Fruit fly (Drosophila melanogaster) whole organism, prepupa: ENCODE results near the gene Nt5a.

Experiments used
- Blimp-1 ChIP-seq: fragments of 200-800 bp; sonication (Bioruptor generic); optimal IDR thresholded peaks from 3 replicates; lab custom pipeline; 2017; ENCODE audit warnings: missing biosample characterization, missing genetic modification characterization, mild to moderate bottlenecking, moderate library complexity, missing genetic modification reagents
- CG10631 ChIP-seq: fragments of 200-800 bp; sonication (Bioruptor generic); optimal IDR thresholded peaks from 2 replicates; lab custom pipeline; 2016; ENCODE audit warnings: missing biosample characterization, missing genetic modification characterization
- CG10669 ChIP-seq: fragments of 200-800 bp; sonication (Bioruptor generic); optimal IDR thresholded peaks from 3 replicates; lab custom pipeline; 2018; ENCODE audit warnings: missing biosample characterization, mild to moderate bottlenecking, missing genetic modification characterization, moderate library complexity
- CG11294 ChIP-seq: fragments of 200-800 bp; sonication (Bioruptor generic); IDR thresholded peaks from 2 replicates; pipeline ENCODE4 v1.3.6; 2022; ENCODE audit warnings: missing biosample characterization, missing genetic modification characterization
- CG11762 ChIP-seq: fragments of 200-800 bp; sonication (Bioruptor generic); optimal IDR thresholded peaks from 3 replicates; lab custom pipeline; 2016; ENCODE audit warnings: missing biosample characterization, missing genetic modification characterization; ENCODE audit not compliant: insufficient read depth
- CG15336 ChIP-seq: fragments of 200-800 bp; sonication (Bioruptor generic); IDR thresholded peaks from 2 replicates; pipeline ENCODE4 v1.3.6; 2022; ENCODE audit warnings: missing biosample characterization, missing genetic modification characterization
- CG1621 ChIP-seq: fragments of 200-800 bp; sonication (Bioruptor generic); optimal IDR thresholded peaks from 3 replicates; lab custom pipeline; 2018; ENCODE audit warnings: missing biosample characterization, mild to moderate bottlenecking, missing genetic modification characterization
- CG16779 ChIP-seq: fragments of 200-800 bp; sonication (Bioruptor generic); optimal IDR thresholded peaks from 3 replicates; lab custom pipeline; 2017; ENCODE audit warnings: missing biosample characterization, mild to moderate bottlenecking, missing genetic modification characterization
- CG3032 ChIP-seq: fragments of 200-800 bp; optimal IDR thresholded peaks from 2 replicates; lab custom pipeline; 2019; ENCODE audit warnings: missing biosample characterization, mild to moderate bottlenecking, missing genetic modification characterization, moderate library complexity
- CG31627 ChIP-seq: fragments of 200-800 bp; sonication (Bioruptor generic); optimal IDR thresholded peaks from 3 replicates; lab custom pipeline; 2016; ENCODE audit warnings: missing biosample characterization, missing genetic modification characterization
- CG32006 ChIP-seq: fragments of 200-800 bp; sonication (Bioruptor generic); optimal IDR thresholded peaks from 3 replicates; lab custom pipeline; 2017; ENCODE audit warnings: missing biosample characterization, mild to moderate bottlenecking, missing genetic modification characterization
- CG34406 ChIP-seq: fragments of 200-800 bp; sonication (Bioruptor generic); optimal IDR thresholded peaks from 3 replicates; lab custom pipeline; 2016; ENCODE audit warnings: missing biosample characterization, missing genetic modification characterization
- CG4318 ChIP-seq: fragments of 200-800 bp; sonication (Bioruptor generic); optimal IDR thresholded peaks from 3 replicates; lab custom pipeline; 2017; ENCODE audit warnings: missing biosample characterization, mild to moderate bottlenecking, missing genetic modification characterization
- CG6163 ChIP-seq: fragments of 200-800 bp; sonication (Bioruptor generic); IDR thresholded peaks from 3 replicates; pipeline ENCODE4 v1.3.6; 2022; ENCODE audit warnings: missing biosample characterization, missing genetic modification characterization
- CG6792 ChIP-seq: fragments of 200-800 bp; sonication (Bioruptor generic); optimal IDR thresholded peaks from 3 replicates; lab custom pipeline; 2016; ENCODE audit warnings: missing biosample characterization, missing genetic modification characterization
- CG6854 ChIP-seq: fragments of 200-800 bp; sonication (Bioruptor generic); optimal IDR thresholded peaks from 2 replicates; lab custom pipeline; 2017; ENCODE audit warnings: missing biosample characterization, mild to moderate bottlenecking, missing genetic modification characterization
- CG7368 ChIP-seq: fragments of 200-800 bp; sonication (Bioruptor generic); optimal IDR thresholded peaks from 3 replicates; lab custom pipeline; 2016; ENCODE audit warnings: missing biosample characterization, missing genetic modification characterization
- CG8119 ChIP-seq: fragments of 200-800 bp; sonication (Bioruptor generic); IDR thresholded peaks from 3 replicates; pipeline ENCODE4 v1.3.6; 2022; ENCODE audit warnings: missing biosample characterization, missing genetic modification characterization
- CG8319 ChIP-seq: fragments of 200-800 bp; sonication (Bioruptor generic); optimal IDR thresholded peaks from 3 replicates; lab custom pipeline; 2016; ENCODE audit warnings: missing biosample characterization, missing genetic modification characterization
- CG8632 ChIP-seq: fragments of 200-800 bp; sonication (Bioruptor generic); optimal IDR thresholded peaks from 3 replicates; lab custom pipeline; 2016; ENCODE audit warnings: missing biosample characterization, missing genetic modification characterization
- Eip75B ChIP-seq: fragments of 200-800 bp; sonication (Bioruptor generic); optimal IDR thresholded peaks from 3 replicates; lab custom pipeline; 2016; ENCODE audit warnings: missing biosample characterization, missing genetic modification characterization
- Eip78C ChIP-seq: fragments of 200-800 bp; sonication (Bioruptor generic); peaks from one replicate; lab custom pipeline; 2016; ENCODE audit warnings: missing biosample characterization, missing genetic modification characterization
- Eip93F ChIP-seq: fragments of 200-800 bp; sonication (Bioruptor generic); optimal IDR thresholded peaks from 2 replicates; lab custom pipeline; 2016; ENCODE audit warnings: missing biosample characterization, mild to moderate bottlenecking, missing genetic modification characterization
- Ets21C ChIP-seq: fragments of 200-800 bp; sonication (Bioruptor generic); optimal IDR thresholded peaks from 3 replicates; lab custom pipeline; 2016; ENCODE audit warnings: missing biosample characterization, missing genetic modification characterization
- Gug ChIP-seq: fragments of 200-800 bp; sonication (Bioruptor generic); IDR thresholded peaks from 2 replicates; pipeline ENCODE4 v1.3.6; 2022; ENCODE audit warnings: missing biosample characterization, missing genetic modification characterization
- Hr39 ChIP-seq: fragments of 200-800 bp; sonication (Bioruptor generic); optimal IDR thresholded peaks from 2 replicates; lab custom pipeline; 2016; ENCODE audit warnings: missing biosample characterization, missing genetic modification characterization
- Hr4 ChIP-seq: fragments of 200-800 bp; sonication (Bioruptor generic); optimal IDR thresholded peaks from 3 replicates; lab custom pipeline; 2016; ENCODE audit warnings: missing biosample characterization, missing genetic modification characterization
- Lpt ChIP-seq: fragments of 200-800 bp; sonication (Bioruptor generic); optimal IDR thresholded peaks from 3 replicates; lab custom pipeline; 2016; ENCODE audit warnings: missing biosample characterization, missing genetic modification characterization
- Met ChIP-seq: fragments of 200-800 bp; sonication (Bioruptor generic); optimal IDR thresholded peaks from 3 replicates; lab custom pipeline; 2016; ENCODE audit warnings: missing biosample characterization, missing genetic modification characterization
- Smox ChIP-seq: fragments of 200-800 bp; sonication (Bioruptor generic); optimal IDR thresholded peaks from 3 replicates; lab custom pipeline; 2016; ENCODE audit warnings: missing biosample characterization, missing genetic modification characterization
- Sox14 ChIP-seq: fragments of 200-800 bp; sonication (Bioruptor generic); optimal IDR thresholded peaks from 3 replicates; lab custom pipeline; 2016; ENCODE audit warnings: missing biosample characterization, missing genetic modification characterization
- achi ChIP-seq: fragments of 200-800 bp; sonication (Bioruptor generic); optimal IDR thresholded peaks from 3 replicates; lab custom pipeline; 2016; ENCODE audit warnings: missing biosample characterization, missing genetic modification characterization
- dsx ChIP-seq: fragments of 200-800 bp; optimal IDR thresholded peaks from 3 replicates; lab custom pipeline; 2019; ENCODE audit warnings: missing biosample characterization, mild to moderate bottlenecking, missing genetic modification characterization, moderate library complexity; ENCODE audit not compliant: poor library complexity, severe bottlenecking
- eg ChIP-seq: fragments of 200-800 bp; sonication (Bioruptor generic); IDR thresholded peaks from 3 replicates; pipeline ENCODE4 v1.3.6; 2022; ENCODE audit warnings: missing biosample characterization, missing genetic modification characterization
- fd59A ChIP-seq: fragments of 200-800 bp; sonication (Bioruptor generic); optimal IDR thresholded peaks from 2 replicates; lab custom pipeline; 2017; ENCODE audit warnings: missing biosample characterization, mild to moderate bottlenecking, missing genetic modification characterization, missing genetic modification reagents
- fd85E ChIP-seq: fragments of 200-800 bp; sonication (Bioruptor generic); optimal IDR thresholded peaks from 3 replicates; lab custom pipeline; 2016; ENCODE audit warnings: missing biosample characterization, missing genetic modification characterization
- fkh ChIP-seq: fragments of 200-800 bp; sonication (Bioruptor generic); optimal IDR thresholded peaks from 3 replicates; lab custom pipeline; 2017; ENCODE audit warnings: missing biosample characterization, mild to moderate bottlenecking, missing genetic modification characterization, moderate library complexity
- lz ChIP-seq: fragments of 200-800 bp; sonication (Bioruptor generic); optimal IDR thresholded peaks from 3 replicates; lab custom pipeline; 2016; ENCODE audit warnings: missing biosample characterization, missing genetic modification characterization
- net ChIP-seq: fragments of 200-800 bp; sonication (Bioruptor generic); optimal IDR thresholded peaks from 3 replicates; lab custom pipeline; 2016; ENCODE audit warnings: missing biosample characterization, missing genetic modification characterization
- pdm3 ChIP-seq: fragments of 200-800 bp; sonication (Bioruptor generic); optimal IDR thresholded peaks from 3 replicates; lab custom pipeline; 2016; ENCODE audit warnings: missing biosample characterization, missing genetic modification characterization
- salr ChIP-seq, 2 experiments: fragments of 200-800 bp; sonication (Bioruptor generic); optimal IDR thresholded peaks; 3 replicates each; lab custom pipeline; 2016 to 2018; ENCODE audit warnings: missing biosample characterization in 2 of 2, missing genetic modification characterization in 2 of 2, mild to moderate bottlenecking in 1 of 2
- spab ChIP-seq: fragments of 200-800 bp; sonication (Bioruptor generic); optimal IDR thresholded peaks from 2 replicates; lab custom pipeline; 2017; ENCODE audit warnings: missing biosample characterization, mild to moderate bottlenecking, missing genetic modification characterization, missing genetic modification reagents
- ss ChIP-seq, 2 experiments: fragments of 200-800 bp; sonication (Bioruptor generic); optimal IDR thresholded peaks; 2 replicates in 1 of 2; 3 replicates in 1 of 2; lab custom pipeline; 2017 to 2018; ENCODE audit warnings: mild to moderate bottlenecking in 2 of 2, missing biosample characterization in 2 of 2, missing genetic modification characterization in 2 of 2, moderate library complexity in 1 of 2
- svp ChIP-seq: fragments of 200-800 bp; sonication (Bioruptor generic); peaks from one replicate; lab custom pipeline; 2016; ENCODE audit warnings: missing biosample characterization, missing genetic modification characterization
- vri ChIP-seq: fragments of 200-800 bp; sonication (Bioruptor generic); optimal IDR thresholded peaks from 3 replicates; lab custom pipeline; 2016; ENCODE audit warnings: missing biosample characterization, mild to moderate bottlenecking, missing genetic modification characterization

Nt5a gene

dm6 chr3L:1348248-1348647 is 41.0 kb upstream of the Nt5a start (continued):
- peak; percentile 69 for TF ChIP-seq CG8319 (GFP tag; lab: Kevin White, UChicago)
- peak; percentile 68 for TF ChIP-seq CG10669 (GFP tag; lab: Kevin White, UChicago)
- peak; percentile 63 for TF ChIP-seq CG11294 (GFP tag; lab: Robert Waterston, UW)
- peak in 1 of 2 experiments; percentile 74 for TF ChIP-seq salr (GFP tag; optimal IDR thresholded peaks at IDR 0.05; lab: Kevin White, UChicago)
- TF ChIP-seq lz (GFP tag; lab: Kevin White, UChicago) = peak; percentile 78
- TF ChIP-seq pdm3 (GFP tag; lab: Kevin White, UChicago) = peak; percentile 85
- peak; percentile 87 for TF ChIP-seq CG15336 (GFP tag; lab: Robert Waterston, UW)
- peak; percentile 71 for TF ChIP-seq CG10631 (GFP tag; lab: Kevin White, UChicago)
- TF ChIP-seq Sox14 (GFP tag; lab: Kevin White, UChicago) = peak; percentile 84
- TF ChIP-seq CG7368 = peak; percentile 58
- peak; percentile 73 for TF ChIP-seq fd59A (GFP tag; lab: Kevin White, UChicago)
- peak; percentile 67 for TF ChIP-seq CG8632 (GFP tag; lab: Kevin White, UChicago)
- TF ChIP-seq net (GFP tag; lab: Kevin White, UChicago) = no peak
- no peak for TF ChIP-seq Blimp-1
- TF ChIP-seq CG32006 = peak; percentile 88

dm6 chr3L:1346956-1347587 is 39.9 kb upstream of the Nt5a start:
- TF ChIP-seq Eip78C (GFP tag; lab: Kevin White, UChicago) (peak; percentile 55), svp (GFP tag; lab: Kevin White, UChicago) (peak; percentile 90), Lpt (no peak)

DNA sequence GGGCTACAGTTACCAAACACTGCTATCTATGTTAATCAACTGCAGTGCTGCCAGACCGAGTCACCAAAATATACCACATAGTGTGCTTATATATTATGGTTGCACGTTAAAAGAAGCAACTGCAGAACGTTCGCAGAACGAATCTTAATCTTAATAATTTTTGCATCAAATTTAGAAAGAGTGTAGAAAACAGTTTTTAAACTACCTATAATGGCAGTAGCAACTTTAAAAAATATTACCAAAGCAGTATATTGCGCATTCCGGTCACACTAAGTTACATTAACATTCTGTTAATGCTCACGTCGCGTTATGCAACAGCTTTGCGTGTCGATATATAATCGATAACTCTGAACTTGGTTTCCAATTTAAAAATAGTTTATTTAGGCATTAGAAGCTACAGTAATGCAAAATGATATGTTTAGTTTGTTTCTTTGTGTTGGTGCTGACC is 34.9 kb upstream of the Nt5a start, which contains the start of gene indra:
indra (minus strand) TSS at position 271 of the 448 bp plus-strand sequence.
- TF ChIP-seq CG16779 (tag; lab: Kevin White, UChicago) = no peak
- TF ChIP-seq fd59A (GFP tag; lab: Kevin White, UChicago) = no peak
- TF ChIP-seq Smox (GFP tag; lab: Kevin White, UChicago) = no peak
- 0 out of 3 replicates have a peak, but pooled peaks have one; percentile 28 for TF ChIP-seq CG8119 (GFP tag; lab: Robert Waterston, UW)
- TF ChIP-seq pdm3 (GFP tag; lab: Kevin White, UChicago) = no peak
- peak; percentile 43 for TF ChIP-seq fkh (GFP tag; lab: Kevin White, UChicago)
- TF ChIP-seq Met = no peak
- no peak for TF ChIP-seq Ets21C (GFP tag; lab: Kevin White, UChicago)
- peak; percentile 70 for TF ChIP-seq svp (GFP tag; lab: Kevin White, UChicago)
- TF ChIP-seq Blimp-1 = no peak
- no peak for TF ChIP-seq CG8632 (GFP tag; lab: Kevin White, UChicago)
- no peak for TF ChIP-seq Eip75B (GFP tag; lab: Kevin White, UChicago)
- no peak for TF ChIP-seq achi (GFP tag; lab: Kevin White, UChicago)
- TF ChIP-seq CG4318 = no peak
- TF ChIP-seq CG31627 (GFP tag; lab: Kevin White, UChicago) = peak; percentile 77
- TF ChIP-seq CG11294 (GFP tag; lab: Robert Waterston, UW) = 0 out of 2 replicates have a peak, but pooled peaks have one; percentile 36
- TF ChIP-seq Eip93F (GFP tag; lab: Kevin White, UChicago) = no peak
- TF ChIP-seq vri = peak; percentile 94
- no peak for TF ChIP-seq CG34406
- no peak for TF ChIP-seq Hr39 (GFP tag; lab: Kevin White, UChicago)
- no peak for TF ChIP-seq Hr4
- peak; percentile 48; the same call in 2 of the 3 replicates for TF ChIP-seq eg (GFP tag; lab: Robert Waterston, UW)
- TF ChIP-seq CG1621 (tag; lab: Kevin White, UChicago) = no peak
- TF ChIP-seq CG10669 (GFP tag; lab: Kevin White, UChicago) = no peak
- TF ChIP-seq CG10631 (GFP tag; lab: Kevin White, UChicago) = no peak
- TF ChIP-seq spab (GFP tag; lab: Kevin White, UChicago) = no peak
- TF ChIP-seq CG11762 = peak; percentile 7
- peak; percentile 48; the same call in 1 of the 3 replicates for TF ChIP-seq CG6163
- TF ChIP-seq ss (GFP tag; optimal IDR thresholded peaks at IDR 0.05; lab: Kevin White, UChicago) = peak in 1 of 2 experiments; percentile 11
- no peak for TF ChIP-seq dsx (GFP tag; lab: Kevin White, UChicago)
- peak; percentile 46 for TF ChIP-seq CG6792 (GFP tag; lab: Kevin White, UChicago)
- TF ChIP-seq fd85E (GFP tag; lab: Kevin White, UChicago) = no peak
- TF ChIP-seq Gug (GFP tag; lab: Robert Waterston, UW) = 0 out of 2 replicates have a peak, but pooled peaks have one; percentile 26
- no peak for TF ChIP-seq CG6854 (GFP tag; lab: Kevin White, UChicago)
- TF ChIP-seq CG8319 (GFP tag; lab: Kevin White, UChicago) = no peak
- TF ChIP-seq Eip78C (GFP tag; lab: Kevin White, UChicago) = peak; percentile 71
- TF ChIP-seq CG15336 (GFP tag; lab: Robert Waterston, UW) = no peak
- TF ChIP-seq net (GFP tag; lab: Kevin White, UChicago) = no peak
- peak; percentile 49 for TF ChIP-seq CG3032 (tag; lab: Kevin White, UChicago)
